Worm (Caenorhabditis elegans) whole organism, L1 larva: ENCODE results near the gene hira-1.

ENCODE experiments used
- Y116A8C.19 ChIP-seq: sonication (generic microtip); optimal IDR thresholded peaks from 2 replicates; lab custom pipeline; 2016; ENCODE audit warnings: missing compliant biosample characterization, missing genetic modification characterization, borderline replicate concordance
- aha-1 ChIP-seq: fragments of 150-350 bp; optimal IDR thresholded peaks from 2 replicates; lab custom pipeline; 2014; ENCODE audit warnings: missing biosample characterization, missing genetic modification characterization
- aly-2 ChIP-seq: fragments of 150-350 bp; optimal IDR thresholded peaks from 2 replicates; lab custom pipeline; 2014; ENCODE audit warnings: missing biosample characterization, missing genetic modification characterization
- ceh-82 ChIP-seq, 3 experiments: fragments of 150-350 bp in 1 of 3; sonication (generic microtip) in 2 of 3; optimal IDR thresholded peaks; 2 replicates each; lab custom pipeline; 2014 to 2017; ENCODE audit warnings: missing biosample characterization in 3 of 3, missing genetic modification characterization in 3 of 3
- ceh-88 ChIP-seq: fragments of 200-800 bp; sonication (Bioruptor generic); IDR thresholded peaks from 2 replicates; pipeline ENCODE4 v1.3.6; 2022; ENCODE audit warnings: missing genetic modification characterization, missing compliant biosample characterization
- ces-1 ChIP-seq: fragments of 150-350 bp; optimal IDR thresholded peaks from 2 replicates; lab custom pipeline; 2014; ENCODE audit warnings: missing biosample characterization, missing genetic modification reagents, missing genetic modification characterization
- dpl-1 ChIP-seq, 3 experiments: fragments of 150-350 bp in 2 of 3; sonication (generic microtip) in 1 of 3; optimal IDR thresholded peaks; 2 replicates each; lab custom pipeline; 2014 to 2017; ENCODE audit warnings: missing biosample characterization in 3 of 3, missing genetic modification characterization in 3 of 3, missing genetic modification reagents in 3 of 3
- efl-1 ChIP-seq, 4 experiments: fragments of 150-350 bp; optimal IDR thresholded peaks in 3 of 4; peaks in 1 of 4; 1 replicate in 1 of 4; 2 replicates in 3 of 4; lab custom pipeline; 2014; ENCODE audit warnings: missing biosample characterization in 2 of 4, missing genetic modification characterization in 2 of 4, missing genetic modification reagents in 2 of 4
- egl-27 ChIP-seq, 2 experiments: fragments of 150-350 bp in 1 of 2; sonication (generic microtip); optimal IDR thresholded peaks; 3 replicates each; lab custom pipeline; 2017 to 2018; ENCODE audit warnings: missing biosample characterization in 2 of 2, missing genetic modification characterization in 2 of 2, missing genetic modification reagents in 2 of 2
- elt-2 ChIP-seq: sonication (generic microtip); optimal IDR thresholded peaks from 2 replicates; lab custom pipeline; 2016; ENCODE audit warnings: missing genetic modification characterization, mild to moderate bottlenecking, inconsistent platforms, missing compliant biosample characterization, missing genetic modification reagents
- elt-3 ChIP-seq, 6 experiments: fragments of 150-350 bp in 1 of 6; sonication (generic microtip); optimal IDR thresholded peaks; 2 replicates each; lab custom pipeline; 2017 to 2018; ENCODE audit warnings: missing biosample characterization in 6 of 6, missing genetic modification characterization in 6 of 6, inconsistent platforms in 1 of 6
- fkh-10 ChIP-seq: sonication (generic microtip); optimal IDR thresholded peaks from 2 replicates; lab custom pipeline; 2017; ENCODE audit warnings: missing biosample characterization, missing genetic modification reagents, missing genetic modification characterization
- fkh-4 ChIP-seq: sonication (generic microtip); optimal IDR thresholded peaks from 2 replicates; lab custom pipeline; 2016; ENCODE audit warnings: missing compliant biosample characterization, missing genetic modification characterization, borderline replicate concordance
- fkh-8 ChIP-seq: sonication (generic microtip); optimal IDR thresholded peaks from 2 replicates; lab custom pipeline; 2016; ENCODE audit warnings: mild to moderate bottlenecking, missing genetic modification characterization, missing compliant biosample characterization
- irx-1 ChIP-seq: sonication (generic microtip); optimal IDR thresholded peaks from 2 replicates; lab custom pipeline; 2016; ENCODE audit warnings: missing genetic modification characterization, missing compliant biosample characterization
- jun-1 ChIP-seq: fragments of 150-350 bp; optimal IDR thresholded peaks from 2 replicates; lab custom pipeline; 2014; ENCODE audit warnings: missing biosample characterization, missing genetic modification reagents, missing genetic modification characterization
- lin-13 ChIP-seq: fragments of 150-350 bp; optimal IDR thresholded peaks from 2 replicates; lab custom pipeline; 2014; ENCODE audit warnings: missing biosample characterization, missing genetic modification reagents, missing genetic modification characterization
- lin-35 ChIP-seq, 2 experiments: fragments of 150-350 bp; optimal IDR thresholded peaks; 2 replicates each; lab custom pipeline; 2014; ENCODE audit warnings: missing biosample characterization in 2 of 2, missing genetic modification characterization in 2 of 2, missing genetic modification reagents in 2 of 2
- lir-3 ChIP-seq: sonication (generic microtip); optimal IDR thresholded peaks from 2 replicates; lab custom pipeline; 2016; ENCODE audit warnings: mild to moderate bottlenecking, missing genetic modification characterization, moderate library complexity, missing compliant biosample characterization; ENCODE audit not compliant: poor library complexity
- lsy-2 ChIP-seq, 2 experiments: fragments of 150-350 bp; optimal IDR thresholded peaks; 2 replicates each; lab custom pipeline; 2014; ENCODE audit warnings: missing biosample characterization in 2 of 2, missing genetic modification characterization in 2 of 2
- mdl-1 ChIP-seq, 2 experiments: fragments of 150-350 bp; optimal IDR thresholded peaks; 2 replicates each; lab custom pipeline; 2014 to 2017; ENCODE audit warnings: missing biosample characterization in 2 of 2, missing genetic modification characterization in 2 of 2, inconsistent platforms in 1 of 2
- mef-2 ChIP-seq: fragments of 150-350 bp; optimal IDR thresholded peaks from 2 replicates; lab custom pipeline; 2014; ENCODE audit warnings: missing biosample characterization, missing genetic modification characterization
- mep-1 ChIP-seq: fragments of 150-350 bp; optimal IDR thresholded peaks from 2 replicates; lab custom pipeline; 2014; ENCODE audit warnings: missing biosample characterization, missing genetic modification characterization
- nhr-20 ChIP-seq: sonication (generic microtip); optimal IDR thresholded peaks from 2 replicates; lab custom pipeline; 2016; ENCODE audit warnings: mild to moderate bottlenecking, missing genetic modification characterization, missing compliant biosample characterization
- nhr-237 ChIP-seq: fragments of 150-350 bp; optimal IDR thresholded peaks from 2 replicates; lab custom pipeline; 2014; ENCODE audit warnings: missing biosample characterization, missing genetic modification characterization
- nhr-47 ChIP-seq: sonication (generic microtip); optimal IDR thresholded peaks from 2 replicates; lab custom pipeline; 2016; ENCODE audit warnings: mild to moderate bottlenecking, missing genetic modification characterization, moderate library complexity, missing compliant biosample characterization
- nhr-71 ChIP-seq: sonication (generic microtip); optimal IDR thresholded peaks from 2 replicates; lab custom pipeline; 2016; ENCODE audit warnings: mild to moderate bottlenecking, missing genetic modification characterization, moderate library complexity, missing compliant biosample characterization
- nhr-76 ChIP-seq: sonication (generic microtip); optimal IDR thresholded peaks from 2 replicates; lab custom pipeline; 2017; ENCODE audit warnings: missing biosample characterization, missing genetic modification characterization
- nhr-77 ChIP-seq: fragments of 150-350 bp; optimal IDR thresholded peaks from 2 replicates; lab custom pipeline; 2014; ENCODE audit warnings: missing biosample characterization, missing genetic modification characterization
- nhr-84 ChIP-seq: sonication (generic microtip); optimal IDR thresholded peaks from 2 replicates; lab custom pipeline; 2017; ENCODE audit warnings: missing biosample characterization, missing genetic modification characterization
- nhr-85 ChIP-seq: sonication (generic microtip); peaks from one replicate; lab custom pipeline; 2016; ENCODE audit warnings: missing genetic modification characterization, inconsistent platforms, missing compliant biosample characterization
- pag-3 ChIP-seq: sonication (generic microtip); optimal IDR thresholded peaks from 2 replicates; lab custom pipeline; 2017; ENCODE audit warnings: missing genetic modification characterization, mild to moderate bottlenecking, missing compliant biosample characterization, antibody characterized with exemption, borderline replicate concordance; ENCODE audit not compliant: insufficient read depth
- pqm-1 ChIP-seq: sonication (generic microtip); optimal IDR thresholded peaks from 3 replicates; lab custom pipeline; 2017; ENCODE audit warnings: missing biosample characterization, missing genetic modification characterization
- rnt-1 ChIP-seq: sonication (generic microtip); optimal IDR thresholded peaks from 2 replicates; lab custom pipeline; 2016; ENCODE audit warnings: mild to moderate bottlenecking, missing genetic modification characterization, moderate library complexity, missing compliant biosample characterization
- skn-1 ChIP-seq: fragments of 150-350 bp; optimal IDR thresholded peaks from 2 replicates; lab custom pipeline; 2014; ENCODE audit warnings: missing biosample characterization, missing genetic modification characterization
- snpc-4 ChIP-seq: fragments of 150-350 bp; optimal IDR thresholded peaks from 2 replicates; lab custom pipeline; 2014; ENCODE audit warnings: missing biosample characterization, missing genetic modification characterization
- sox-4 ChIP-seq: sonication (generic microtip); optimal IDR thresholded peaks from 2 replicates; lab custom pipeline; 2016; ENCODE audit warnings: missing genetic modification characterization, missing compliant biosample characterization
- sptf-1 ChIP-seq: fragments of 150-350 bp; optimal IDR thresholded peaks from 2 replicates; lab custom pipeline; 2014; ENCODE audit warnings: missing biosample characterization, missing genetic modification characterization
- sup-37 ChIP-seq: fragments of 200-800 bp; sonication (Bioruptor generic); optimal IDR thresholded peaks from 2 replicates; lab custom pipeline; 2018; ENCODE audit warnings: mild to moderate bottlenecking, missing genetic modification characterization, missing compliant biosample characterization
- swsn-7 ChIP-seq: sonication (generic microtip); optimal IDR thresholded peaks from 2 replicates; lab custom pipeline; 2016; ENCODE audit warnings: missing genetic modification characterization, missing compliant biosample characterization
- tbx-2 ChIP-seq: sonication (generic microtip); optimal IDR thresholded peaks from 2 replicates; lab custom pipeline; 2016; ENCODE audit warnings: missing genetic modification characterization, missing compliant biosample characterization
- unc-30 ChIP-seq: sonication (generic microtip); optimal IDR thresholded peaks from 2 replicates; lab custom pipeline; 2017; ENCODE audit warnings: missing biosample characterization, missing genetic modification characterization
- unc-86 ChIP-seq: sonication (generic microtip); optimal IDR thresholded peaks from 2 replicates; lab custom pipeline; 2016; ENCODE audit warnings: missing genetic modification characterization, missing compliant biosample characterization
- unc-98 ChIP-seq: fragments of 200-800 bp; sonication (Bioruptor generic); IDR thresholded peaks from 2 replicates; pipeline ENCODE4 v1.3.6; 2022; ENCODE audit warnings: missing genetic modification characterization, missing compliant biosample characterization
- vab-15 ChIP-seq: sonication (generic microtip); optimal IDR thresholded peaks from 2 replicates; lab custom pipeline; 2017; ENCODE audit warnings: missing genotype, mild to moderate bottlenecking, missing genetic modification characterization, missing compliant biosample characterization
- xbp-1 ChIP-seq: sonication (generic microtip); optimal IDR thresholded peaks from 2 replicates; lab custom pipeline; 2016; ENCODE audit warnings: missing genetic modification characterization, missing compliant biosample characterization
- zag-1 ChIP-seq: fragments of 150-350 bp; optimal IDR thresholded peaks from 2 replicates; lab custom pipeline; 2014; ENCODE audit warnings: missing biosample characterization, missing genetic modification characterization
- zip-4 ChIP-seq: fragments of 200-800 bp; sonication (Bioruptor generic); optimal IDR thresholded peaks from 2 replicates; lab custom pipeline; 2018; ENCODE audit warnings: mild to moderate bottlenecking, missing genetic modification characterization, moderate library complexity, missing compliant biosample characterization
- ztf-4 ChIP-seq: fragments of 150-350 bp; optimal IDR thresholded peaks from 2 replicates; lab custom pipeline; 2014; ENCODE audit warnings: missing biosample characterization, missing genetic modification characterization

hira-1 gene

ce11 chrIII:5169699-5170098 is 21.2 kb upstream of the hira-1 start, which contains the start of gene ulp-1:
TSS of gene ulp-1 (minus strand) at chrIII:5169799.
- TF ChIP-seq sptf-1 (tag; lab: Kevin White, UChicago) (no peak), irx-1 (tag; lab: Kevin White, UChicago) (no peak), zag-1 (no peak), egl-27 (tag; optimal IDR thresholded peaks at IDR 0.05; lab: Kevin White, UChicago) (no peak), elt-2 (tag; lab: Kevin White, UChicago) (no peak), mef-2 (tag; lab: Kevin White, UChicago) (no peak), lin-35 (GFP tag; optimal IDR thresholded peaks at IDR 0.05; lab: Kevin White, UChicago) (no peak), skn-1 (no peak), mep-1 (no peak), ztf-4 (tag; lab: Kevin White, UChicago) (no peak), aly-2 (tag; lab: Kevin White, UChicago) (no peak), fkh-8 (tag; lab: Kevin White, UChicago) (no peak), nhr-85 (tag; lab: Kevin White, UChicago) (no peak), fkh-10 (no peak), unc-98 (GFP tag; lab: Robert Waterston, UW) (no peak), nhr-84 (no peak), rnt-1 (tag; lab: Kevin White, UChicago) (no peak), sup-37 (GFP tag; lab: Kevin White, UChicago) (no peak), efl-1 (optimal IDR thresholded peaks at IDR 0.05; lab: Kevin White, UChicago) (no peak), efl-1 (GFP tag; optimal IDR thresholded peaks at IDR 0.05 in 1 of 2; lab: Kevin White, UChicago) (no peak)

- TF ChIP-seq nhr-47 (no peak), lir-3 (tag; lab: Kevin White, UChicago) (no peak), ces-1 (GFP tag; lab: Kevin White, UChicago) (no peak), jun-1 (no peak), nhr-71 (tag; lab: Kevin White, UChicago) (no peak), snpc-4 (no peak), nhr-76 (tag; lab: Kevin White, UChicago) (no peak), nhr-77 (tag; lab: Kevin White, UChicago) (no peak), pag-3 (tag; lab: Kevin White, UChicago) (no peak), fkh-4 (no peak), mdl-1 (tag; optimal IDR thresholded peaks at IDR 0.05; lab: Kevin White, UChicago) (no peak), lin-13 (GFP tag; lab: Kevin White, UChicago) (no peak), fkh-10 (no peak), pqm-1 (tag; lab: Kevin White, UChicago) (no peak), zip-4 (no peak), nhr-20 (tag; lab: Kevin White, UChicago) (no peak), elt-3 (tag; optimal IDR thresholded peaks at IDR 0.05; lab: Kevin White, UChicago) (no peak), sox-4 (tag; lab: Kevin White, UChicago) (no peak), lsy-2 (tag; optimal IDR thresholded peaks at IDR 0.05; lab: Kevin White, UChicago) (no peak), sptf-1 (tag; lab: Kevin White, UChicago) (no peak)
Measured at ce11 chrIII:5171945-5172344, 19.0 kb upstream of the hira-1 start, which contains the start of gene prp-19. TSS of gene prp-19 (minus strand) at chrIII:5172045.

ce11 chrIII:5172470-5172869 is 18.5 kb upstream of the hira-1 start, which contains the start of gene K10D2.5:
TSS of gene K10D2.5 (plus strand) at chrIII:5172720.
- peak; percentile 72 for TF ChIP-seq sup-37 (GFP tag; lab: Kevin White, UChicago)
- peak; percentile 89 for TF ChIP-seq nhr-77 (tag; lab: Kevin White, UChicago)
- TF ChIP-seq nhr-237: peak; percentile 76
- TF ChIP-seq lin-13 (GFP tag; lab: Kevin White, UChicago): peak; percentile 95
- TF ChIP-seq tbx-2: peak; percentile 96
- TF ChIP-seq unc-86 (tag; lab: Kevin White, UChicago): peak; percentile 91
- TF ChIP-seq ceh-88 (GFP tag; lab: Robert Waterston, UW): peak; percentile 81
- TF ChIP-seq aha-1 (tag; lab: Kevin White, UChicago): peak; percentile 57
- TF ChIP-seq sox-4 (tag; lab: Kevin White, UChicago): peak; percentile 91
- TF ChIP-seq sptf-1 (tag; lab: Kevin White, UChicago): no peak
- TF ChIP-seq egl-27 (tag; optimal IDR thresholded peaks at IDR 0.05; lab: Kevin White, UChicago): peak in 1 of 2 experiments; percentile 14
- peak; percentile 84 for TF ChIP-seq Y116A8C.19 (tag; lab: Kevin White, UChicago)
- peak; percentile 98 for TF ChIP-seq lir-3 (tag; lab: Kevin White, UChicago)
- peak; percentile 65 for TF ChIP-seq fkh-10
- TF ChIP-seq ceh-82 (tag; optimal IDR thresholded peaks at IDR 0.05; lab: Kevin White, UChicago): peak; percentile 91 to 97 (median 95)
- TF ChIP-seq jun-1: peak; percentile 79
- peak; percentile 95 for TF ChIP-seq xbp-1 (tag; lab: Kevin White, UChicago)
- peak; percentile 92 for TF ChIP-seq swsn-7 (tag; lab: Kevin White, UChicago)
- TF ChIP-seq dpl-1 (GFP tag; optimal IDR thresholded peaks at IDR 0.05; lab: Kevin White, UChicago): peak; percentile 85 to 88 (median 88)
- TF ChIP-seq vab-15 (tag; lab: Kevin White, UChicago): peak; percentile 97
- no peak for TF ChIP-seq unc-30 (tag; lab: Kevin White, UChicago)
